Fruit fly (Drosophila melanogaster) whole organism, embryonic: Measurements from ENCODE around the gene CG9676.

Experiments used
- Antp ChIP-seq: fragments of 200-800 bp; sonication (Bioruptor generic); optimal IDR thresholded peaks from 3 replicates; lab custom pipeline; 2016; ENCODE audit warnings: missing biosample characterization, missing genetic modification characterization
- BtbVII ChIP-seq: fragments of 200-800 bp; sonication (Bioruptor generic); optimal IDR thresholded peaks from 3 replicates; lab custom pipeline; 2017; ENCODE audit warnings: missing biosample characterization, mild to moderate bottlenecking, missing genetic modification characterization
- CG10654 ChIP-seq: fragments of 200-800 bp; sonication (Bioruptor generic); optimal IDR thresholded peaks from 2 replicates; lab custom pipeline; 2016; ENCODE audit warnings: missing biosample characterization, missing genetic modification characterization
- CG10979 ChIP-seq: fragments of 200-800 bp; sonication (Bioruptor generic); optimal IDR thresholded peaks from 2 replicates; lab custom pipeline; 2018; ENCODE audit warnings: missing biosample characterization, mild to moderate bottlenecking, missing genetic modification characterization, moderate library complexity
- CG12391 ChIP-seq: fragments of 200-800 bp; sonication (Bioruptor generic); optimal IDR thresholded peaks from 3 replicates; lab custom pipeline; 2018; ENCODE audit warnings: missing biosample characterization, mild to moderate bottlenecking, missing genetic modification characterization, moderate library complexity
- CG12769 ChIP-seq: fragments of 200-800 bp; sonication (Bioruptor generic); optimal IDR thresholded peaks from 2 replicates; lab custom pipeline; 2019; ENCODE audit warnings: missing biosample characterization, mild to moderate bottlenecking, missing genetic modification characterization, moderate library complexity
- CG14441 ChIP-seq: fragments of 200-800 bp; sonication (Bioruptor generic); IDR thresholded peaks from 2 replicates; pipeline ENCODE4 v1.3.6; 2022; ENCODE audit warnings: missing biosample characterization, missing genetic modification characterization
- CG14860 ChIP-seq: fragments of 200-800 bp; sonication (Bioruptor generic); IDR thresholded peaks from 3 replicates; pipeline ENCODE4 v1.3.6; 2022; ENCODE audit warnings: missing biosample characterization, missing genetic modification characterization; ENCODE audit not compliant: partially characterized antibody
- CG15011 ChIP-seq: fragments of 200-800 bp; sonication (Bioruptor generic); optimal IDR thresholded peaks from 3 replicates; lab custom pipeline; 2018; ENCODE audit warnings: missing biosample characterization, mild to moderate bottlenecking, missing genetic modification characterization
- CG2712 ChIP-seq: fragments of 200-800 bp; optimal IDR thresholded peaks from 3 replicates; lab custom pipeline; 2019; ENCODE audit warnings: missing biosample characterization, mild to moderate bottlenecking, missing genetic modification characterization, moderate library complexity
- CG2889 ChIP-seq: fragments of 200-800 bp; sonication (Bioruptor generic); IDR thresholded peaks from 3 replicates; pipeline ENCODE4 v1.3.6; 2022; ENCODE audit warnings: missing biosample characterization, missing genetic modification characterization
- CG32532 ChIP-seq: fragments of 200-800 bp; sonication (Bioruptor generic); IDR thresholded peaks from 2 replicates; pipeline ENCODE4 v1.3.6; 2022; ENCODE audit warnings: missing biosample characterization, missing genetic modification characterization
- CG34224 ChIP-seq: fragments of 200-800 bp; sonication (Bioruptor generic); IDR thresholded peaks from 3 replicates; pipeline ENCODE4 v1.3.6; 2022; ENCODE audit warnings: missing biosample characterization, missing genetic modification characterization; ENCODE audit not compliant: partially characterized antibody
- CG3726 ChIP-seq: fragments of 200-800 bp; sonication (Bioruptor generic); IDR thresholded peaks from 3 replicates; pipeline ENCODE4, ENCODE4 v1.3.6; 2022; ENCODE audit warnings: missing biosample characterization, missing genetic modification characterization
- CG42726 ChIP-seq: fragments of 200-800 bp; sonication (Bioruptor generic); IDR thresholded peaks from 2 replicates; pipeline ENCODE4 v1.3.6; 2022; ENCODE audit warnings: missing biosample characterization, missing genetic modification characterization; ENCODE audit not compliant: partially characterized antibody
- CG6272 ChIP-seq: fragments of 200-800 bp; sonication (Bioruptor generic); IDR thresholded peaks from 2 replicates; pipeline ENCODE4 v1.3.6; 2022; ENCODE audit warnings: missing biosample characterization, missing genetic modification characterization
- CG6683 ChIP-seq: fragments of 200-800 bp; sonication (Bioruptor generic); optimal IDR thresholded peaks from 2 replicates; lab custom pipeline; 2017; ENCODE audit warnings: missing biosample characterization, mild to moderate bottlenecking, missing genetic modification characterization, missing genetic modification reagents
- CG8924 ChIP-seq: fragments of 200-800 bp; optimal IDR thresholded peaks from 3 replicates; lab custom pipeline; 2019; ENCODE audit warnings: missing biosample characterization, mild to moderate bottlenecking, missing genetic modification characterization, moderate library complexity
- CG9437 ChIP-seq: fragments of 200-800 bp; sonication (Bioruptor generic); optimal IDR thresholded peaks from 2 replicates; lab custom pipeline; 2018; ENCODE audit warnings: missing biosample characterization, mild to moderate bottlenecking, missing genetic modification characterization
- Deaf1 ChIP-seq: fragments of 200-800 bp; optimal IDR thresholded peaks from 3 replicates; lab custom pipeline; 2019; ENCODE audit warnings: missing biosample characterization, mild to moderate bottlenecking, missing genetic modification characterization, moderate library complexity
- Fer1 ChIP-seq: fragments of 200-800 bp; sonication (Bioruptor generic); optimal IDR thresholded peaks from 2 replicates; lab custom pipeline; 2017; ENCODE audit warnings: missing biosample characterization, mild to moderate bottlenecking, missing genetic modification characterization
- Hmr ChIP-seq: fragments of 200-800 bp; sonication (Bioruptor generic); optimal IDR thresholded peaks from 3 replicates; lab custom pipeline; 2017; ENCODE audit warnings: mild to moderate bottlenecking, missing biosample characterization, missing genetic modification reagents, missing genetic modification characterization
- Hr51 ChIP-seq, 2 experiments: fragments of 200-800 bp; sonication (Bioruptor generic); optimal IDR thresholded peaks; 2 replicates in 1 of 2; 3 replicates in 1 of 2; lab custom pipeline; 2016 to 2018; ENCODE audit warnings: missing biosample characterization in 2 of 2, missing genetic modification characterization in 2 of 2, mild to moderate bottlenecking in 1 of 2, moderate library complexity in 1 of 2
- Hr78 ChIP-seq, 2 experiments: fragments of 200-800 bp in 1 of 2; fragments of >200 bp in 1 of 2; sonication (Bioruptor generic) in 1 of 2; optimal IDR thresholded peaks; 2 replicates each; lab custom pipeline; 2017 to 2019; ENCODE audit warnings: missing biosample characterization in 2 of 2, missing genetic modification characterization in 2 of 2, mild to moderate bottlenecking in 1 of 2, moderate library complexity in 1 of 2
- Mrtf ChIP-seq: fragments of 200-800 bp; sonication (Bioruptor generic); IDR thresholded peaks from 3 replicates; pipeline ENCODE4 v1.3.6; 2022; ENCODE audit warnings: missing biosample characterization, missing genetic modification characterization
- PHDP ChIP-seq: fragments of 200-800 bp; sonication (Bioruptor generic); optimal IDR thresholded peaks from 3 replicates; lab custom pipeline; 2018; ENCODE audit warnings: missing biosample characterization, mild to moderate bottlenecking, missing genetic modification characterization, moderate library complexity
- Ptx1 ChIP-seq: fragments of 200-800 bp; sonication (Bioruptor generic); IDR thresholded peaks from 2 replicates; pipeline ENCODE4 v1.3.6; 2022; ENCODE audit warnings: missing biosample characterization, missing genetic modification characterization
- Rx ChIP-seq: fragments of 200-800 bp; sonication (Bioruptor generic); IDR thresholded peaks from 2 replicates; pipeline ENCODE4 v1.3.6; 2022; ENCODE audit warnings: missing biosample characterization, missing genetic modification characterization
- Stat92E ChIP-seq, 3 experiments: fragments of >200 bp in 2 of 3; fragments of 200-800 bp in 1 of 3; sonication (Bioruptor generic) in 1 of 3; optimal IDR thresholded peaks; 2 replicates each; lab custom pipeline; 2017 to 2019; ENCODE audit warnings: missing biosample characterization in 3 of 3, missing genetic modification characterization in 3 of 3, mild to moderate bottlenecking in 1 of 3, moderate library complexity in 1 of 3
- Xbp1 ChIP-seq: fragments of 200-800 bp; sonication (Bioruptor generic); optimal IDR thresholded peaks from 3 replicates; lab custom pipeline; 2016; ENCODE audit warnings: missing biosample characterization, mild to moderate bottlenecking, missing genetic modification characterization
- Xrp1 ChIP-seq: fragments of 200-800 bp; sonication (Bioruptor generic); IDR thresholded peaks from 2 replicates; pipeline ENCODE4 v1.3.6; 2022; ENCODE audit warnings: missing biosample characterization, missing genetic modification characterization
- az2 ChIP-seq: fragments of 200-800 bp; sonication (Bioruptor generic); optimal IDR thresholded peaks from 3 replicates; lab custom pipeline; 2016; ENCODE audit warnings: missing biosample characterization, missing genetic modification characterization
- chinmo ChIP-seq: fragments of 200-800 bp; sonication (Bioruptor generic); IDR thresholded peaks from 4 replicates; pipeline ENCODE4 v1.3.6; 2022; ENCODE audit warnings: missing biosample characterization, missing genetic modification characterization; ENCODE audit not compliant: partially characterized antibody
- dmrt11E ChIP-seq: fragments of 200-800 bp; sonication (Bioruptor generic); optimal IDR thresholded peaks from 3 replicates; lab custom pipeline; 2018; ENCODE audit warnings: missing biosample characterization, mild to moderate bottlenecking, missing genetic modification characterization, moderate library complexity
- dpn ChIP-seq, 2 experiments: fragments of 200-800 bp; sonication (Bioruptor generic); optimal IDR thresholded peaks; 3 replicates each; lab custom pipeline; 2016; ENCODE audit warnings: missing biosample characterization in 2 of 2, missing genetic modification characterization in 2 of 2
- gt ChIP-seq: fragments of 200-800 bp; sonication (Bioruptor generic); IDR thresholded peaks from 2 replicates; pipeline ENCODE4 v1.3.6; 2022; ENCODE audit warnings: missing biosample characterization, missing genetic modification characterization
- ken ChIP-seq: fragments of 200-800 bp; sonication (Bioruptor generic); IDR thresholded peaks from 3 replicates; pipeline ENCODE4 v1.3.6; 2022; ENCODE audit warnings: missing biosample characterization, missing genetic modification characterization
- otp ChIP-seq: fragments of 200-800 bp; sonication (Bioruptor generic); IDR thresholded peaks from 3 replicates; pipeline ENCODE4, ENCODE4 v1.3.6; 2022; ENCODE audit warnings: missing biosample characterization, missing genetic modification characterization
- p53 ChIP-seq: fragments of 200-800 bp; sonication (Bioruptor generic); optimal IDR thresholded peaks from 2 replicates; lab custom pipeline; 2016; ENCODE audit warnings: missing biosample characterization, missing genetic modification characterization
- phol ChIP-seq: fragments of 200-800 bp; sonication (Bioruptor generic); optimal IDR thresholded peaks from 3 replicates; lab custom pipeline; 2018; ENCODE audit warnings: missing biosample characterization, mild to moderate bottlenecking, missing genetic modification characterization, moderate library complexity
- pita ChIP-seq: fragments of 200-800 bp; sonication (Bioruptor generic); optimal IDR thresholded peaks from 2 replicates; lab custom pipeline; 2017; ENCODE audit warnings: missing biosample characterization, mild to moderate bottlenecking, missing genetic modification characterization
- sd ChIP-seq: fragments of 200-800 bp; sonication (Bioruptor generic); optimal IDR thresholded peaks from 3 replicates; lab custom pipeline; 2018; ENCODE audit warnings: missing biosample characterization, mild to moderate bottlenecking, missing genetic modification characterization, moderate library complexity
- shn ChIP-seq: fragments of 200-800 bp; sonication (Bioruptor generic); optimal IDR thresholded peaks from 3 replicates; lab custom pipeline; 2016; ENCODE audit warnings: missing biosample characterization, missing genetic modification characterization
- sisA ChIP-seq: fragments of 200-800 bp; sonication (Bioruptor generic); IDR thresholded peaks from 2 replicates; pipeline ENCODE4 v1.3.6; 2022; ENCODE audit warnings: missing biosample characterization, missing genetic modification characterization
- slbo ChIP-seq: fragments of 200-800 bp; sonication (Bioruptor generic); IDR thresholded peaks from 2 replicates; pipeline ENCODE4 v1.3.6; 2022; ENCODE audit warnings: missing biosample characterization, missing genetic modification characterization
- unpg ChIP-seq: fragments of 200-800 bp; sonication (Bioruptor generic); optimal IDR thresholded peaks from 3 replicates; lab custom pipeline; 2018; ENCODE audit warnings: missing biosample characterization, mild to moderate bottlenecking, missing genetic modification characterization, moderate library complexity
- z ChIP-seq: fragments of 200-800 bp; sonication (Bioruptor generic); IDR thresholded peaks from 3 replicates; pipeline ENCODE4 v1.3.6; 2022; ENCODE audit warnings: missing biosample characterization, missing genetic modification characterization

The CG9676 gene

DNA sequence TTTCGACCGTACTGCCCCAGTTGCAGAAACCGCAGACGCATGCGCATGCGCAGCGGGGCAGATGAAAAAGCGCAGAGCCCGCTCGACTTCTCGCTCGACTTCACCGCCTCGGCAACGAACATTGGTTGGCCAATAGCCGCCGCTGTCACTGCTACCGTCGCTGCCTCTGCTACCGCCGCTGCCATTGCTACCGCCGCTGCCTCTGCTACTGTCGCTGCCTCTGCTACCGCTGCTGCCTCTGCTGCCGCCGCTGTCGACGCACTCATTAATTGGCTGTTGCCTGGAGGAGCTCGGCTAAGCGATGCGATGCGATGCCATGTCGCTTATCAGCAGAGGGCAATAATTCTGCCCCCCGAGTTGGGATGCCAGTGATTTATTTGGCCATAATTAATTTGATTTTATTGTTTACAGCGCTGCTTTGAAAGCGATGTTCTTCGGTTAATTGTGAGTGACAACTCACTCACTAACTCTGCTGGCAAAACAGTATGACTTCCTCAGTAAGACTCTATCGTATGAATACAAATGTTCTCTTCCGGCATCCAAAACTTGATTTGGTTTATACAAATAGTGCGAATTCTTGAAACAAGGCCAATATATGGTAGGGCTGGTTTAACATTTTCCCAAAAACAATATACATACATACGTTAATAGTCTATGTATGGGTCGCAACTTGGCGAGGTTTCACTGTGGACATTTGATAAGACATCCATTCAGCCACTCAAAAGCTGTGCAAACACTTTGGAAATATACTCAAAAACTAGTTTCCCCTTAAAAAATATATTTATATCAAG, 29.1 kb downstream of the CG9676 start (continued):
- TF ChIP-seq slbo: peak; percentile 54; the same call in 1 of the 2 replicates
- TF ChIP-seq CG6683: no peak
- TF ChIP-seq p53 (GFP tag; lab: Kevin White, UChicago): no peak
- peak in 1 of 2 experiments; percentile 48 for TF ChIP-seq dpn (GFP tag; optimal IDR thresholded peaks at IDR 0.05; lab: Kevin White, UChicago)
- no peak for TF ChIP-seq CG3726 (GFP tag; lab: Robert Waterston, UW)
- no peak for TF ChIP-seq Stat92E (GFP tag; optimal IDR thresholded peaks at IDR 0.05; lab: Kevin White, UChicago)
- peak in 1 of 2 experiments; percentile 49 for TF ChIP-seq Hr51 (GFP tag; optimal IDR thresholded peaks at IDR 0.05; lab: Kevin White, UChicago)
- peak; percentile 45; the same call in 1 of the 2 replicates for TF ChIP-seq Ptx1 (GFP tag; lab: Robert Waterston, UW)
- peak; percentile 50 for TF ChIP-seq CG14441
- no peak for TF ChIP-seq Mrtf
- TF ChIP-seq Hr78 (GFP tag; optimal IDR thresholded peaks at IDR 0.05; lab: Kevin White, UChicago): no peak
- peak; percentile 3 for TF ChIP-seq CG2712
- no peak for TF ChIP-seq dmrt11E (tag; lab: Kevin White, UChicago)
- TF ChIP-seq CG2889 (GFP tag; lab: Robert Waterston, UW): 0 out of 3 replicates have a peak, but pooled peaks have one; percentile 36
- TF ChIP-seq Fer1 (GFP tag; lab: Kevin White, UChicago): peak; percentile 27
- TF ChIP-seq CG12391: peak; percentile 20
- peak; percentile 21 for TF ChIP-seq Hmr (GFP tag; lab: Kevin White, UChicago)
- peak; percentile 37; the same call in 1 of the 2 replicates for TF ChIP-seq CG32532 (GFP tag; lab: Robert Waterston, UW)
- no peak for TF ChIP-seq CG9437 (GFP tag; lab: Kevin White, UChicago)
- no peak for TF ChIP-seq CG42726 (GFP tag; lab: Robert Waterston, UW)
- no peak for TF ChIP-seq BtbVII (GFP tag; lab: Kevin White, UChicago)
- TF ChIP-seq gt (GFP tag; lab: Robert Waterston, UW): no peak
- 0 out of 3 replicates have a peak, but pooled peaks have one; percentile 10 for TF ChIP-seq ken (GFP tag; lab: Robert Waterston, UW)
- TF ChIP-seq otp (GFP tag; lab: Robert Waterston, UW): no peak
- no peak for TF ChIP-seq CG10979 (tag; lab: Kevin White, UChicago)
- peak; percentile 24; the same call in 1 of the 2 replicates for TF ChIP-seq Xrp1 (GFP tag; lab: Robert Waterston, UW)
- TF ChIP-seq Rx (GFP tag; lab: Robert Waterston, UW): no peak
- TF ChIP-seq CG14860: no peak
- peak; percentile 5 for TF ChIP-seq CG8924 (tag; lab: Kevin White, UChicago)
- TF ChIP-seq Antp (GFP tag; lab: Kevin White, UChicago): peak; percentile 5
- TF ChIP-seq PHDP (tag; lab: Kevin White, UChicago): peak; percentile 41
- TF ChIP-seq sisA: no peak; the same call in 1 of the 2 replicates
- 0 out of 4 replicates have a peak, but pooled peaks have one; percentile 45 for TF ChIP-seq chinmo (GFP tag; lab: Robert Waterston, UW)
- TF ChIP-seq unpg: peak; percentile 21
- TF ChIP-seq Xbp1: peak; percentile 42
- peak; percentile 4 for TF ChIP-seq az2 (GFP tag; lab: Kevin White, UChicago)
- TF ChIP-seq CG12769 (tag; lab: Kevin White, UChicago): peak; percentile 65
- no peak for TF ChIP-seq pita (GFP tag; lab: Kevin White, UChicago)
- peak; percentile 1 for TF ChIP-seq phol (tag; lab: Kevin White, UChicago)
- TF ChIP-seq CG6272 (GFP tag; lab: Robert Waterston, UW): no peak
- peak; percentile 3 for TF ChIP-seq shn (GFP tag; lab: Kevin White, UChicago)
- no peak for TF ChIP-seq CG10654 (GFP tag; lab: Kevin White, UChicago)
- TF ChIP-seq CG34224 (GFP tag; lab: Robert Waterston, UW): 0 out of 3 replicates have a peak, but pooled peaks have one; percentile 12
- peak; percentile 48; the same call in 1 of the 3 replicates for TF ChIP-seq z
- TF ChIP-seq sd (tag; lab: Kevin White, UChicago): peak; percentile 4
- no peak for TF ChIP-seq CG15011 (GFP tag; lab: Kevin White, UChicago)
- TF ChIP-seq Deaf1 (tag; lab: Kevin White, UChicago): no peak
